Worm (Caenorhabditis elegans): Measurements from ENCODE around the gene npp-5.
A peak's percentile ranks its signal among the peaks of the same experiment; 100 is the strongest.

- peak; percentile 39 for TF ChIP-seq snpc-4 (tag; optimal IDR thresholded peaks at IDR 0.05)
- no peak for TF ChIP-seq lin-15B (tag; optimal IDR thresholded peaks at IDR 0.05)
- TF ChIP-seq elt-1 (tag; optimal IDR thresholded peaks at IDR 0.05): peak; percentile 1
Observed at ce11 chrII:11547254-11547687, 52.3 kb downstream of the npp-5 start, which contains the start of gene F54D5.7.

All from whole organism, L3 larva.